Fruit fly (Drosophila melanogaster): ENCODE measurements around the gene Osi1.

- no peak for TF ChIP-seq Dll (optimal IDR thresholded peaks at IDR 0.05)
- no peak for TF ChIP-seq usp (GFP tag; optimal IDR thresholded peaks at IDR 0.05)
- no peak for TF ChIP-seq pan (optimal IDR thresholded peaks at IDR 0.05)
Observed at dm6 chr3R:6196416-6196815, 23.1 kb downstream of the Osi1 start.
